Worm (Caenorhabditis elegans): Measurements from ENCODE around the gene swsn-6.

- no peak for TF ChIP-seq tbx-2 (tag; optimal IDR thresholded peaks at IDR 0.05)
- TF ChIP-seq mdl-1 (tag; optimal IDR thresholded peaks at IDR 0.05) = no peak
- no peak for TF ChIP-seq nhr-12 (tag; optimal IDR thresholded peaks at IDR 0.05)
- TF ChIP-seq unc-39 (tag; optimal IDR thresholded peaks at IDR 0.05) = no peak
- no peak for TF ChIP-seq nhr-43 (tag; optimal IDR thresholded peaks at IDR 0.05; ENCODE audit: poor library complexity, severe bottlenecking)
- no peak for TF ChIP-seq aly-2 (tag; optimal IDR thresholded peaks at IDR 0.05)
Observed at ce11 chrIV:5389951-5390350, 4.9 kb upstream of the swsn-6 start.

Data from whole organism, L3 larva.